Worm (Caenorhabditis elegans): ENCODE results near the gene ugt-13.

ce11 chrV:4924618-4925017 is 15.9 kb downstream of the ugt-13 start, which contains the start of gene srh-20:
- TF ChIP-seq tbp1 (GFP tag; optimal IDR thresholded peaks at IDR 0.05) (no peak), ceh-58 (GFP tag; IDR thresholded peaks at IDR 0.05) (no peak), nfya-2 (GFP tag; IDR thresholded peaks at IDR 0.05) (no peak), mel-28 (tag; optimal IDR thresholded peaks at IDR 0.05; ENCODE audit: borderline replicate concordance) (no peak), Y53F4B.3 (GFP tag; IDR thresholded peaks at IDR 0.05) (no peak), T26A5.8 (tag; optimal IDR thresholded peaks at IDR 0.05) (no peak), hrde-1 (tag; optimal IDR thresholded peaks at IDR 0.05; ENCODE audit: borderline replicate concordance) (no peak), nfyb-1 (GFP tag; IDR thresholded peaks at IDR 0.05) (no peak), Y56A3A.18 (GFP tag; IDR thresholded peaks at IDR 0.05) (no peak), unc-130 (GFP tag; optimal IDR thresholded peaks at IDR 0.05) (no peak)
